Fruit fly (Drosophila melanogaster): ENCODE measurements around the gene CG32507.

Gene CG32507

DNA sequence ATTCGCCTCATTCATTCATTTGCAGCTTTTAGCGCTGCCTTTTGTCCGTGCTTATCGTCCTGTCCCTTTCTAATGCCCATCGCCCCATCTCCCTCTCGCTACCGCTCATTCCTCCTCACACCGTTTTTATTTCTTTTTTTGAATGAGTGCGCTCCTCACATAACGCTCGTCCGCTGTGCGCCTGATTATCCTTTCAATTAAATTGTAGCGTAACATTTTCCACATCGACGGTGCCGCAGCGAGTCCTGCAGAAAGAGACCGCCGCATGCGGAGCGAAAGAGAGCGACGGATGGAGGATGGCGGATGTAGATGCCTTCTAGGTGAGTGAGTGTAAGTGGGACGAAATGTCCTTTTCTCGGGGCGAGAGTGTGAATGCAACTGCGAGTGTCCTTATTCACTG lies 24.1 kb downstream of the CG32507 start:
- no peak for TF ChIP-seq tj (GFP tag; optimal IDR thresholded peaks at IDR 0.05)
- no peak for TF ChIP-seq Clk (GFP tag; optimal IDR thresholded peaks at IDR 0.05)
- TF ChIP-seq bab1 (GFP tag; optimal IDR thresholded peaks at IDR 0.05) = no peak
- no peak for TF ChIP-seq Mnt (GFP tag; optimal IDR thresholded peaks at IDR 0.05)
- TF ChIP-seq ovo (GFP tag; optimal IDR thresholded peaks at IDR 0.05) = no peak
- TF ChIP-seq kay (GFP tag; ENCODE audit: borderline replicate concordance) = no peak
- TF ChIP-seq toe (GFP tag; optimal IDR thresholded peaks at IDR 0.05) = no peak
- TF ChIP-seq Hr96 (GFP tag; optimal IDR thresholded peaks at IDR 0.05) = no peak
- TF ChIP-seq CG5204 (GFP tag; optimal IDR thresholded peaks at IDR 0.05) = no peak
- no peak for TF ChIP-seq CG1620 (GFP tag; optimal IDR thresholded peaks at IDR 0.05)
- TF ChIP-seq CG11617 (GFP tag; optimal IDR thresholded peaks at IDR 0.05) = no peak
- no peak for TF ChIP-seq Crg-1 (GFP tag; optimal IDR thresholded peaks at IDR 0.05)
- TF ChIP-seq cnc (optimal IDR thresholded peaks at IDR 0.05) = no peak
- no peak for TF ChIP-seq CG33017 (tag; optimal IDR thresholded peaks at IDR 0.05)

DNA sequence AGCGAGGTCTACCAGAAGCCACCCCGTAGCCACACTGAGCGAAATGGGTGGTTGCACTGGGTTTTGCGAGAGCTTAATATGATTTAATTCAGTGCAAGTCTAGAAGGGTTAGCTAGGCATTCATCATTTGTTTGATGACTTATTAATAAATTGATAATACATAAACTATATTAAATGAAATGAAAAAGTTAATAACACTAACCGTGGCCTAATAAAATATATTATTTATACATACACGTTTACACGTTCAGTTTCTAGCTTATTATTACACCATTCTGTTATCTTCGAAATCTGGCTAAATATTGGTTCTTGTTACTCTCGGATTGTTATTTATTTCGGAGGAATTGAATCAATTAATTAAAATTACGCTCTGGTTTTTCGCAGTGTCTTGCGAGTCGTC lies 24.6 kb downstream of the CG32507 start:
- TF ChIP-seq CG1620 (GFP tag; optimal IDR thresholded peaks at IDR 0.05) = no peak
- TF ChIP-seq Mnt (GFP tag; optimal IDR thresholded peaks at IDR 0.05) = no peak
- no peak for TF ChIP-seq kay (GFP tag; ENCODE audit: borderline replicate concordance)
- TF ChIP-seq cic (GFP tag; optimal IDR thresholded peaks at IDR 0.05) = no peak
- no peak for TF ChIP-seq CG14711 (tag; optimal IDR thresholded peaks at IDR 0.05)
- TF ChIP-seq Clk (GFP tag; optimal IDR thresholded peaks at IDR 0.05) = no peak
- no peak for TF ChIP-seq CG7101 (tag; optimal IDR thresholded peaks at IDR 0.05)
- no peak for TF ChIP-seq Hr96 (GFP tag; optimal IDR thresholded peaks at IDR 0.05)
- no peak for TF ChIP-seq ovo (GFP tag; optimal IDR thresholded peaks at IDR 0.05)
- TF ChIP-seq CG7045 (GFP tag; optimal IDR thresholded peaks at IDR 0.05) = no peak
- no peak for TF ChIP-seq Crg-1 (GFP tag; optimal IDR thresholded peaks at IDR 0.05)
- no peak for TF ChIP-seq CG12768 (GFP tag; optimal IDR thresholded peaks at IDR 0.05)
- TF ChIP-seq pad (GFP tag; optimal IDR thresholded peaks at IDR 0.05) = no peak
- TF ChIP-seq cnc (optimal IDR thresholded peaks at IDR 0.05) = no peak
- TF ChIP-seq bab1 (GFP tag; optimal IDR thresholded peaks at IDR 0.05) = no peak
- TF ChIP-seq toe (GFP tag; optimal IDR thresholded peaks at IDR 0.05) = no peak
- TF ChIP-seq CG5204 (GFP tag; optimal IDR thresholded peaks at IDR 0.05) = no peak
- no peak for TF ChIP-seq CG33017 (tag; optimal IDR thresholded peaks at IDR 0.05)
- TF ChIP-seq CG11617 (GFP tag; optimal IDR thresholded peaks at IDR 0.05) = no peak

DNA sequence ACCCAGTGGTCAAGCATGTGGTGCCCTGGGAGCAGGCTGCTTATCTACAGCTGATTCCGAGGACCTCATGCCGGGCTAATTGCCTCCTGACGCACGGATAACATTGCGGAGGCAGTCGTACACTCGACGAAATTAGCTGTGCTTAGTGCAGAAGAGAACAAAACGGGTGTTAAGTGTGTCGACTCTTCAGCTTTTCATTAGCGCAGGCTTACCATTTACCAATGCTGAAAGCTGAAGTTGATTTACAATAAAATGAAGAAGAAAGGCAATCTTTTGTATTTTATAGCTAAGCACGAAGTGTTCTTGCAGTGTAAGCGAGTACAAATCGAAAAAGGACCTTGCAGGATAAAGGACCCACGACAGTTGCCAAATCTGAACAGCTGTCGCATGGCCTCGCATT lies 27.9 kb downstream of the CG32507 start:
- TF ChIP-seq bab1 (GFP tag; optimal IDR thresholded peaks at IDR 0.05) (no peak), CG33017 (tag; optimal IDR thresholded peaks at IDR 0.05) (no peak), ovo (GFP tag; optimal IDR thresholded peaks at IDR 0.05) (no peak), CG7045 (GFP tag; optimal IDR thresholded peaks at IDR 0.05) (no peak), tj (GFP tag; optimal IDR thresholded peaks at IDR 0.05) (no peak), Clk (GFP tag; optimal IDR thresholded peaks at IDR 0.05) (no peak), CG1620 (GFP tag; optimal IDR thresholded peaks at IDR 0.05) (no peak), CG14711 (tag; optimal IDR thresholded peaks at IDR 0.05) (no peak), CG7101 (tag; optimal IDR thresholded peaks at IDR 0.05) (no peak)

DNA sequence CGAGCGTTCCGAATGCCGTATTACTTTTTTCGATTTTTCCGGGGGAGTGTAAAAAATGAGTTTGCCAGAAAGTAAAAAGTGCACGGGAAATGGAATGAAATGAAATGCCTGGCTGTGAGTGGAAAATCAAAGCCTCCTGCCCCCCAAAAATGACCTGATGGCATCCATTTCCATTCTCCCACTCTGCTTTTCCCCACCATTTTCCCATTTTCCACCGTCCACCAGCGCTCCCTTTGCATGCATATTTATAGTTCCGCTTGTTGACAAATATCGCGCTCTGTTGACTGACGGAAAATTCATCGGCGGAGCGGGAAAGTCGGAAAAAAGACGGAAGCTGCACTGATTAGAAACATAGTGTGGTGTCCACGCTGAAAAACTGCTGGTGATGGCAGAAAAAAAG lies 35.2 kb downstream of the CG32507 start, which contains the start of gene CG15452:
TSS of gene CG15452 (minus strand) at position 101 of the 400 bp plus-strand sequence.
- TF ChIP-seq cic (GFP tag; optimal IDR thresholded peaks at IDR 0.05) (no peak), ovo (GFP tag; optimal IDR thresholded peaks at IDR 0.05) (no peak), Clk (GFP tag; optimal IDR thresholded peaks at IDR 0.05) (no peak), CG14711 (tag; optimal IDR thresholded peaks at IDR 0.05) (no peak), CG12768 (GFP tag; optimal IDR thresholded peaks at IDR 0.05) (no peak), CG1620 (GFP tag; optimal IDR thresholded peaks at IDR 0.05) (no peak), CG5204 (GFP tag; optimal IDR thresholded peaks at IDR 0.05) (no peak)

DNA sequence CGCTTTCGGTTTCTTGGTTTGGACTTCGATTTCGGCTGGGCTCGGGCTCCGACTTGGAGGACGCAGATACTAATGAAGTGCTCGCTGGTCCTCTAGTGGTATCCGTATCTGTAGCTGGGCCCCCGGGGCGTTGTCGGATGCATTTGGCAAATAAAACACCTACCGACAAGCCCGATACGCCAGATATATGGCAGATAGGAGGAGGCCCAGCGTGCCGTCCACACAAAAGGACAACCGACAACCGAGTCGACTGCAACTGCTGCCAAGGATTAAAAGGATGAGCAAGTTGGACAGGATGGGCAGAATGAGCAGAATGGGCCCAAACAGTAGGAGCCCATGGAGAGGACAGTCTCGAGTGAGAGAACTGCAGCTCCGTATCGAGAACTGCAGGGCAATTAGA lies 41.4 kb downstream of the CG32507 start:
- TF ChIP-seq Clk (GFP tag; optimal IDR thresholded peaks at IDR 0.05) (no peak), CG5204 (GFP tag; optimal IDR thresholded peaks at IDR 0.05) (no peak), CG7101 (tag; optimal IDR thresholded peaks at IDR 0.05) (no peak), CG33017 (tag; optimal IDR thresholded peaks at IDR 0.05) (no peak), Mnt (GFP tag; optimal IDR thresholded peaks at IDR 0.05) (no peak), kay (GFP tag; ENCODE audit: borderline replicate concordance) (no peak), CG12768 (GFP tag; optimal IDR thresholded peaks at IDR 0.05) (no peak), CG1620 (GFP tag; optimal IDR thresholded peaks at IDR 0.05) (no peak), cnc (optimal IDR thresholded peaks at IDR 0.05) (no peak), tj (GFP tag; optimal IDR thresholded peaks at IDR 0.05) (no peak), pad (GFP tag; optimal IDR thresholded peaks at IDR 0.05) (no peak), cic (GFP tag; optimal IDR thresholded peaks at IDR 0.05) (no peak), toe (GFP tag; optimal IDR thresholded peaks at IDR 0.05) (no peak), ovo (GFP tag; optimal IDR thresholded peaks at IDR 0.05) (no peak), Hr96 (GFP tag; optimal IDR thresholded peaks at IDR 0.05) (no peak), CG7045 (GFP tag; optimal IDR thresholded peaks at IDR 0.05) (no peak), bab1 (GFP tag; optimal IDR thresholded peaks at IDR 0.05) (no peak), CG11617 (GFP tag; optimal IDR thresholded peaks at IDR 0.05) (no peak)

DNA sequence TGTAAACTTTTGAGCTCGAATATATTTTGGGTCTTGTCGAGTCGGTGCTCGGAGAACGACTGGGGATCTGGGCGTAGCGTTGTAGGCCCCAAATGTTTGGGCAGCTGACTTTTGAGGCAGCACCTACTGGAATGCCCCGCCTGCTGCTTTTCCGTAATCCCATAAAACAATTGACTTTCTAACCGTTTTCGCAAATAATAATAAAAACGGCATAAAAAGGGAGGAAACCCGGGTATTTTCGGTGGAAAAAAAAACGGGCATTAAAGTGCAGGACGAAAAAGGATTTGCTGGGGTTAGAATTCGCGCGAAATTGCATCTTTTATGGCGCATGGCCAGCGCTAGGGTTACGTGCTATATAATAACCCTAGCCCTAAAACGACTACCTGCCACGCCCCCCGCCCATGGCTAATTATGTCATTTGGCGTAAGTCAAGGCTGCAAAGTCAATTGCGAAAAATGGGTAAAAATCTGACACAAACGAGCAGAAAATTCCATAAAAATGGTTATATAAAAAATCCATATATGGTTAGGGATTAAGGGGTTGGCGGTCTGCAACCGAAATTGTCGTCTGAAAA lies 45.0 kb downstream of the CG32507 start, which contains the start of gene CG1324:
TSS of gene CG1324 (minus strand) at position 51 of the 574 bp plus-strand sequence.
- no peak for TF ChIP-seq CG7101 (tag; optimal IDR thresholded peaks at IDR 0.05)
- no peak for TF ChIP-seq CG5204 (GFP tag; optimal IDR thresholded peaks at IDR 0.05)
- TF ChIP-seq Mnt (GFP tag; optimal IDR thresholded peaks at IDR 0.05) = no peak
- TF ChIP-seq toe (GFP tag; optimal IDR thresholded peaks at IDR 0.05) = no peak
- no peak for TF ChIP-seq cnc (optimal IDR thresholded peaks at IDR 0.05)
- TF ChIP-seq CG12768 (GFP tag; optimal IDR thresholded peaks at IDR 0.05) = no peak
- TF ChIP-seq CG11617 (GFP tag; optimal IDR thresholded peaks at IDR 0.05) = no peak
- TF ChIP-seq CG33017 (tag; optimal IDR thresholded peaks at IDR 0.05) = no peak
- TF ChIP-seq CG7045 (GFP tag; optimal IDR thresholded peaks at IDR 0.05) = no peak
- no peak for TF ChIP-seq tj (GFP tag; optimal IDR thresholded peaks at IDR 0.05)
- no peak for TF ChIP-seq CG14711 (tag; optimal IDR thresholded peaks at IDR 0.05)
- no peak for TF ChIP-seq Hr96 (GFP tag; optimal IDR thresholded peaks at IDR 0.05)
- TF ChIP-seq kay (GFP tag; ENCODE audit: borderline replicate concordance) = no peak
- TF ChIP-seq pad (GFP tag; optimal IDR thresholded peaks at IDR 0.05) = no peak
- no peak for TF ChIP-seq CG1620 (GFP tag; optimal IDR thresholded peaks at IDR 0.05)
- TF ChIP-seq Clk (GFP tag; optimal IDR thresholded peaks at IDR 0.05) = no peak
- TF ChIP-seq bab1 (GFP tag; optimal IDR thresholded peaks at IDR 0.05) = no peak
